Fruit fly (Drosophila melanogaster) whole organism, pupa: Measurements from ENCODE around the gene CG10182.

Source experiments
- CG10348 ChIP-seq: fragments of 200-800 bp; sonication (Bioruptor generic); IDR thresholded peaks from 2 replicates; pipeline ENCODE4 v1.3.6; 2022; ENCODE audit warnings: missing biosample characterization, missing genetic modification characterization
- CG12605 ChIP-seq: fragments of 200-800 bp; sonication (Bioruptor generic); IDR thresholded peaks from 2 replicates; pipeline ENCODE4 v1.3.6; 2022; ENCODE audit warnings: missing biosample characterization, missing genetic modification characterization
- CG13204 ChIP-seq: fragments of 200-800 bp; sonication (Bioruptor generic); optimal IDR thresholded peaks from 2 replicates; lab custom pipeline; 2018; ENCODE audit warnings: missing biosample characterization, mild to moderate bottlenecking, missing genetic modification characterization, moderate library complexity
- CG14655 ChIP-seq: fragments of 200-800 bp; sonication (Bioruptor generic); optimal IDR thresholded peaks from 3 replicates; lab custom pipeline; 2017; ENCODE audit warnings: mild to moderate bottlenecking, missing biosample characterization, missing genetic modification reagents, missing genetic modification characterization
- CG15710 ChIP-seq: fragments of 200-800 bp; sonication (Bioruptor generic); optimal IDR thresholded peaks from 2 replicates; lab custom pipeline; 2018; ENCODE audit warnings: missing biosample characterization, mild to moderate bottlenecking, missing genetic modification characterization, moderate library complexity
- CG17806 ChIP-seq: fragments of 200-800 bp; sonication (Bioruptor generic); optimal IDR thresholded peaks from 2 replicates; lab custom pipeline; 2018; ENCODE audit warnings: missing biosample characterization, mild to moderate bottlenecking, missing genetic modification characterization, moderate library complexity
- CG32121 ChIP-seq: fragments of 200-800 bp; sonication (Bioruptor generic); IDR thresholded peaks from 2 replicates; pipeline ENCODE4 v1.3.6; 2022; ENCODE audit warnings: missing biosample characterization, missing genetic modification characterization
- CG34367 ChIP-seq: fragments of 200-800 bp; sonication (Bioruptor generic); optimal IDR thresholded peaks from 2 replicates; lab custom pipeline; 2018; ENCODE audit warnings: missing biosample characterization, mild to moderate bottlenecking, missing genetic modification characterization
- CG4496 ChIP-seq: fragments of 200-800 bp; sonication (Bioruptor generic); IDR thresholded peaks from 3 replicates; pipeline ENCODE4 v1.3.6; 2022; ENCODE audit warnings: missing biosample characterization, missing genetic modification characterization
- CG8159 ChIP-seq: fragments of 200-800 bp; sonication (Bioruptor generic); optimal IDR thresholded peaks from 3 replicates; lab custom pipeline; 2018; ENCODE audit warnings: missing biosample characterization, mild to moderate bottlenecking, missing genetic modification characterization, moderate library complexity
- CG8301 ChIP-seq: fragments of 200-800 bp; sonication (Bioruptor generic); optimal IDR thresholded peaks from 2 replicates; lab custom pipeline; 2018; ENCODE audit warnings: missing biosample characterization, mild to moderate bottlenecking, missing genetic modification characterization
- CG9948 ChIP-seq: fragments of 200-800 bp; sonication (Bioruptor generic); optimal IDR thresholded peaks from 2 replicates; lab custom pipeline; 2018; ENCODE audit warnings: missing biosample characterization, mild to moderate bottlenecking, missing genetic modification characterization, moderate library complexity
- D1 ChIP-seq: fragments of 200-800 bp; sonication (Bioruptor generic); optimal IDR thresholded peaks from 2 replicates; lab custom pipeline; 2018; ENCODE audit warnings: missing biosample characterization, mild to moderate bottlenecking, missing genetic modification characterization, moderate library complexity
- EcR ChIP-seq: fragments of 200-800 bp; sonication (Bioruptor generic); optimal IDR thresholded peaks from 3 replicates; lab custom pipeline; 2019; ENCODE audit warnings: missing biosample characterization, missing genetic modification characterization, mild to moderate bottlenecking, moderate library complexity, missing genetic modification reagents
- Ets98B ChIP-seq: fragments of 200-800 bp; sonication (Bioruptor generic); IDR thresholded peaks from 2 replicates; pipeline ENCODE4 v1.3.6; 2022; ENCODE audit warnings: missing biosample characterization, missing genetic modification characterization
- Pif1A ChIP-seq: fragments of 200-800 bp; sonication (Bioruptor generic); optimal IDR thresholded peaks from 3 replicates; lab custom pipeline; 2016; ENCODE audit warnings: missing biosample characterization, missing genetic modification characterization
- Pif1B ChIP-seq: fragments of 200-800 bp; sonication (Bioruptor generic); optimal IDR thresholded peaks from 3 replicates; lab custom pipeline; 2016; ENCODE audit warnings: missing biosample characterization, missing genetic modification characterization
- Snoo ChIP-seq: fragments of 200-800 bp; sonication (Bioruptor generic); optimal IDR thresholded peaks from 3 replicates; lab custom pipeline; 2017; ENCODE audit warnings: missing biosample characterization, mild to moderate bottlenecking, missing genetic modification characterization, inconsistent platforms
- fd96Ca ChIP-seq: fragments of 200-800 bp; sonication (Bioruptor generic); IDR thresholded peaks from 3 replicates; pipeline ENCODE4 v1.3.6; 2022; ENCODE audit warnings: missing biosample characterization, missing genetic modification characterization
- gl ChIP-seq: fragments of 200-800 bp; sonication (Bioruptor generic); optimal IDR thresholded peaks from 2 replicates; lab custom pipeline; 2018; ENCODE audit warnings: missing biosample characterization, mild to moderate bottlenecking, missing genetic modification characterization
- rn ChIP-seq: fragments of 200-800 bp; sonication (Bioruptor generic); IDR thresholded peaks from 2 replicates; pipeline ENCODE4 v1.3.6; 2022; ENCODE audit warnings: missing biosample characterization, missing genetic modification characterization

CG10182 gene

dm6 chr3R:23592669-23593068 is 3.0 kb upstream of the CG10182 start, which contains the start of gene CG33337:
Gene CG33337, minus strand, starts transcription at chr3R:23592769.
- TF ChIP-seq CG34367 (tag; lab: Kevin White, UChicago) (no peak), CG32121 (GFP tag; lab: Robert Waterston, UW) (no peak), CG4496 (GFP tag; lab: Robert Waterston, UW) (no peak), CG9948 (tag; lab: Kevin White, UChicago) (no peak), CG15710 (tag; lab: Kevin White, UChicago) (no peak), Pif1A (GFP tag; lab: Kevin White, UChicago) (no peak), CG14655 (no peak), CG10348 (GFP tag; lab: Robert Waterston, UW) (no peak), rn (no peak), CG13204 (no peak), CG17806 (tag; lab: Kevin White, UChicago) (no peak), D1 (tag; lab: Kevin White, UChicago) (no peak), CG8301 (tag; lab: Kevin White, UChicago) (no peak)

- TF ChIP-seq CG12605 (GFP tag; lab: Robert Waterston, UW): no peak
Measured at dm6 chr3R:23576618-23577017, 13.0 kb downstream of the CG10182 start.

- TF ChIP-seq gl (tag; lab: Kevin White, UChicago) (no peak), rn (no peak), CG17806 (tag; lab: Kevin White, UChicago) (no peak), CG13204 (no peak), fd96Ca (GFP tag; lab: Robert Waterston, UW) (no peak), CG15710 (tag; lab: Kevin White, UChicago) (no peak), CG4496 (GFP tag; lab: Robert Waterston, UW) (no peak), EcR (no peak), Ets98B (GFP tag; lab: Robert Waterston, UW) (no peak), D1 (tag; lab: Kevin White, UChicago) (no peak), CG12605 (GFP tag; lab: Robert Waterston, UW) (no peak), CG32121 (GFP tag; lab: Robert Waterston, UW) (no peak)
Measured at dm6 chr3R:23569195-23569594, 20.4 kb downstream of the CG10182 start.

- TF ChIP-seq CG10348 (GFP tag; lab: Robert Waterston, UW): no peak
- no peak for TF ChIP-seq rn
- no peak for TF ChIP-seq CG14655
- no peak for TF ChIP-seq gl (tag; lab: Kevin White, UChicago)
- no peak for TF ChIP-seq CG17806 (tag; lab: Kevin White, UChicago)
- TF ChIP-seq CG15710 (tag; lab: Kevin White, UChicago): no peak
- no peak for TF ChIP-seq CG8159
- TF ChIP-seq Ets98B (GFP tag; lab: Robert Waterston, UW): no peak
- no peak for TF ChIP-seq CG8301 (tag; lab: Kevin White, UChicago)
- TF ChIP-seq CG12605 (GFP tag; lab: Robert Waterston, UW): no peak
- no peak for TF ChIP-seq EcR
- TF ChIP-seq CG9948 (tag; lab: Kevin White, UChicago): no peak
- TF ChIP-seq CG4496 (GFP tag; lab: Robert Waterston, UW): no peak
- TF ChIP-seq Snoo: no peak
- no peak for TF ChIP-seq CG32121 (GFP tag; lab: Robert Waterston, UW)
- TF ChIP-seq CG34367 (tag; lab: Kevin White, UChicago): no peak
- TF ChIP-seq Pif1A (GFP tag; lab: Kevin White, UChicago): no peak
- TF ChIP-seq D1 (tag; lab: Kevin White, UChicago): no peak
- TF ChIP-seq fd96Ca (GFP tag; lab: Robert Waterston, UW): no peak
- TF ChIP-seq CG13204: no peak
Measured at dm6 chr3R:23557244-23557643, 32.4 kb downstream of the CG10182 start, which contains the start of gene beat-IV. Gene beat-IV, plus strand, starts transcription at chr3R:23557412.

DNA sequence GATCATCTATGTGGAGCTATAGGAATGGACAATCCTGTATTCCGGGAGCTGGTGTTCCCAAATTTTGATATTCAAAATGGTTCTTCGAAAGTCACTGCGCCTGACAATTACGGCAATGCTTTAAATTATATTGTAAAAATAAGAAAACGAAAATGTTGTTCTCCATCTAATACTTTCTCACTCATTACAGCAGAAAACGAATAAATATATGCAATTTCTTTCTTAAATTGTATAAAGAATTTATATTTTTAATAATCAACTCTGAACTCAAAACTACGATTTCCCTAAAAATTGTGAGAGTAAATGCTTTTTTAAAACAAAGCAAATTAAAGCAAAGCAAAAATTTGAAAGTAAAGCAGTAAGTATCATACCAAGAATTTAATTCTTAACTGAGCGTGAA is 32.8 kb downstream of the CG10182 start, which contains the start of gene CG10164:
Gene CG10164 (minus strand): TSS at position 101 of the 400 bp plus-strand sequence.
- no peak for TF ChIP-seq fd96Ca (GFP tag; lab: Robert Waterston, UW)
- no peak for TF ChIP-seq CG14655
- TF ChIP-seq CG8159: no peak
- TF ChIP-seq CG34367 (tag; lab: Kevin White, UChicago): no peak
- no peak for TF ChIP-seq CG4496 (GFP tag; lab: Robert Waterston, UW)
- no peak for TF ChIP-seq EcR
- no peak for TF ChIP-seq CG9948 (tag; lab: Kevin White, UChicago)
- no peak for TF ChIP-seq D1 (tag; lab: Kevin White, UChicago)
- TF ChIP-seq CG13204: no peak
- no peak for TF ChIP-seq Ets98B (GFP tag; lab: Robert Waterston, UW)
- TF ChIP-seq CG32121 (GFP tag; lab: Robert Waterston, UW): no peak
- no peak for TF ChIP-seq rn

dm6 chr3R:23538719-23539145 is 50.9 kb downstream of the CG10182 start, which contains the start of gene Ugt303B2:
Gene Ugt303B2, minus strand, starts transcription at chr3R:23538908.
- TF ChIP-seq CG15710 (tag; lab: Kevin White, UChicago) (no peak), CG8301 (tag; lab: Kevin White, UChicago) (no peak), Pif1B (GFP tag; lab: Kevin White, UChicago) (no peak), Pif1A (GFP tag; lab: Kevin White, UChicago) (no peak), EcR (no peak), fd96Ca (GFP tag; lab: Robert Waterston, UW) (no peak), CG32121 (GFP tag; lab: Robert Waterston, UW) (no peak), Snoo (no peak), CG13204 (no peak), CG9948 (tag; lab: Kevin White, UChicago) (no peak), CG4496 (GFP tag; lab: Robert Waterston, UW) (no peak), Ets98B (GFP tag; lab: Robert Waterston, UW) (no peak), CG12605 (GFP tag; lab: Robert Waterston, UW) (no peak)
